Worm (Caenorhabditis elegans): ENCODE results near the gene mrpl-46.

DNA sequence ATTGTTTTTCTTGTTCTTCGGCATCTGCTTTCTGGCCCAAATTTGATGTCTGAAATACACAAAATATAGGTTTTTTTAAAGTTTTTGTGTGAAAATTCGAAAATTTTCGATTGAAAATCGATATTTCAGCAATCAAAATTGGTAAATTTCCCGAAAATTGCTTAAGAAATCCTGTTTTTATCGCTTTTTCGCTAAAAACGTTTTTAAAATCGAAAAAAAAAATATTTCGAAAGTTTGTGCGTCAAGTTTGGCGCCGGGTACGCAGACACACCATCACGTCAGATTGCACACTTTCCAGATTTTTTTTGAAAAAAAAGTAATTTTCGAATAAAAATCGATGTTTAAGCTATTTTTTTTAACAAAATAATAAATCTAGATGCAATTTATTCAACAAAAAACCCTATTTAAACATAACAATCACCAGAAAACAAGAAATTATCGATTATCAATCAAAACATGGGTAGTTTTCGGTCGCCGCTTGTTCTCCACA lies 5.2 kb upstream of the mrpl-46 start, which contains the start of gene skr-18:
- TF ChIP-seq ceh-91 (GFP tag; IDR thresholded peaks at IDR 0.05) (no peak), F49E8.2 (tag; optimal IDR thresholded peaks at IDR 0.05; ENCODE audit: insufficient read depth) (peak; percentile 55)

All from whole organism, young adult.